Fruit fly (Drosophila melanogaster) whole organism, embryonic: Measurements from ENCODE around the gene CG34276.

Source experiments
- Aef1 ChIP-seq: fragments of 200-800 bp; sonication (Bioruptor generic); IDR thresholded peaks from 3 replicates; pipeline ENCODE4 v1.3.6; 2022; ENCODE audit warnings: missing biosample characterization, missing genetic modification characterization
- B-H1 ChIP-seq: fragments of 200-800 bp; sonication (Bioruptor generic); IDR thresholded peaks from 3 replicates; pipeline ENCODE4 v1.3.6; 2022; ENCODE audit warnings: missing biosample characterization, missing genetic modification characterization
- BEAF-32 ChIP-seq: fragments of 200-800 bp; sonication (Bioruptor generic); optimal IDR thresholded peaks from 3 replicates; lab custom pipeline; 2017; ENCODE audit warnings: missing biosample characterization, missing genetic modification characterization, mild to moderate bottlenecking, moderate library complexity, missing genetic modification reagents
- Bteb2 ChIP-seq: fragments of 200-800 bp; sonication (Bioruptor generic); optimal IDR thresholded peaks from 2 replicates; lab custom pipeline; 2016; ENCODE audit warnings: missing biosample characterization, missing genetic modification characterization
- CG1024 ChIP-seq: fragments of 200-800 bp; sonication (Bioruptor generic); IDR thresholded peaks from 2 replicates; pipeline ENCODE4 v1.3.6; 2022; ENCODE audit warnings: missing biosample characterization, missing genetic modification characterization
- CG10462 ChIP-seq: fragments of 200-800 bp; sonication (Bioruptor generic); optimal IDR thresholded peaks from 2 replicates; lab custom pipeline; 2016; ENCODE audit warnings: missing biosample characterization, missing genetic modification characterization
- CG12299 ChIP-seq: fragments of 200-800 bp; sonication (Bioruptor generic); optimal IDR thresholded peaks from 2 replicates; lab custom pipeline; 2018; ENCODE audit warnings: missing biosample characterization, mild to moderate bottlenecking, missing genetic modification characterization
- CG14050 ChIP-seq: fragments of 200-800 bp; sonication (Bioruptor generic); IDR thresholded peaks from 3 replicates; pipeline ENCODE4 v1.3.6; 2022; ENCODE audit warnings: missing biosample characterization, missing genetic modification characterization
- CG14860 ChIP-seq: fragments of 200-800 bp; sonication (Bioruptor generic); IDR thresholded peaks from 3 replicates; pipeline ENCODE4 v1.3.6; 2022; ENCODE audit warnings: missing biosample characterization, missing genetic modification characterization; ENCODE audit not compliant: partially characterized antibody
- CG1602 ChIP-seq: fragments of 200-800 bp; sonication (Bioruptor generic); optimal IDR thresholded peaks from 3 replicates; lab custom pipeline; 2016; ENCODE audit warnings: missing biosample characterization, missing genetic modification characterization
- CG17829 ChIP-seq: fragments of 200-800 bp; optimal IDR thresholded peaks from 2 replicates; lab custom pipeline; 2019; ENCODE audit warnings: missing biosample characterization, mild to moderate bottlenecking, missing genetic modification characterization, moderate library complexity
- CG18764 ChIP-seq: fragments of 200-800 bp; sonication (Bioruptor generic); optimal IDR thresholded peaks from 3 replicates; lab custom pipeline; 2016; ENCODE audit warnings: missing biosample characterization, missing genetic modification characterization
- CG2120 ChIP-seq: fragments of 200-800 bp; sonication (Bioruptor generic); optimal IDR thresholded peaks from 3 replicates; lab custom pipeline; 2016; ENCODE audit warnings: missing biosample characterization, missing genetic modification characterization
- CG33213 ChIP-seq: fragments of 200-800 bp; sonication (Bioruptor generic); optimal IDR thresholded peaks from 3 replicates; lab custom pipeline; 2016; ENCODE audit warnings: missing biosample characterization, missing genetic modification characterization
- CG4854 ChIP-seq: fragments of 200-800 bp; sonication (Bioruptor generic); optimal IDR thresholded peaks from 2 replicates; lab custom pipeline; 2016; ENCODE audit warnings: missing biosample characterization, missing genetic modification characterization, inconsistent platforms
- CG6765 ChIP-seq: fragments of 200-800 bp; sonication (Bioruptor generic); optimal IDR thresholded peaks from 3 replicates; lab custom pipeline; 2017; ENCODE audit warnings: missing biosample characterization, mild to moderate bottlenecking, missing genetic modification characterization
- CG8944 ChIP-seq: fragments of 200-800 bp; sonication (Bioruptor generic); optimal IDR thresholded peaks from 3 replicates; lab custom pipeline; 2016; ENCODE audit warnings: missing biosample characterization, missing genetic modification characterization
- CG9727 ChIP-seq: fragments of 200-800 bp; sonication (Bioruptor generic); optimal IDR thresholded peaks from 3 replicates; lab custom pipeline; 2017; ENCODE audit warnings: missing biosample characterization, mild to moderate bottlenecking, missing genetic modification characterization
- Dad ChIP-seq: fragments of 200-800 bp; sonication (Bioruptor generic); optimal IDR thresholded peaks from 3 replicates; lab custom pipeline; 2016; ENCODE audit warnings: missing biosample characterization, missing genetic modification characterization
- Deaf1 ChIP-seq: fragments of 200-800 bp; optimal IDR thresholded peaks from 3 replicates; lab custom pipeline; 2019; ENCODE audit warnings: missing biosample characterization, mild to moderate bottlenecking, missing genetic modification characterization, moderate library complexity
- Dip3 ChIP-seq: fragments of 200-800 bp; sonication (Bioruptor generic); optimal IDR thresholded peaks from 3 replicates; lab custom pipeline; 2016; ENCODE audit warnings: missing biosample characterization, missing genetic modification characterization
- Eip74EF ChIP-seq, 2 experiments: fragments of 200-800 bp in 1 of 2; fragments of >200 bp in 1 of 2; sonication (Bioruptor generic) in 1 of 2; optimal IDR thresholded peaks; 2 replicates each; lab custom pipeline; 2017 to 2019; ENCODE audit warnings: missing biosample characterization in 2 of 2, missing genetic modification characterization in 2 of 2, mild to moderate bottlenecking in 1 of 2, moderate library complexity in 1 of 2
- Fer2 ChIP-seq: fragments of 200-800 bp; sonication (Bioruptor generic); optimal IDR thresholded peaks from 2 replicates; lab custom pipeline; 2018; ENCODE audit warnings: missing biosample characterization, mild to moderate bottlenecking, missing genetic modification characterization, moderate library complexity
- Gsc ChIP-seq: fragments of 200-800 bp; sonication (Bioruptor generic); IDR thresholded peaks from 2 replicates; pipeline ENCODE4 v1.3.6; 2022; ENCODE audit warnings: missing biosample characterization, missing genetic modification characterization
- HHEX ChIP-seq: fragments of 200-800 bp; sonication (Bioruptor generic); optimal IDR thresholded peaks from 3 replicates; lab custom pipeline; 2017; ENCODE audit warnings: missing biosample characterization, mild to moderate bottlenecking, missing genetic modification characterization, missing genetic modification reagents
- MTF-1 ChIP-seq: fragments of 200-800 bp; sonication (Bioruptor generic); optimal IDR thresholded peaks from 2 replicates; lab custom pipeline; 2018; ENCODE audit warnings: missing biosample characterization, mild to moderate bottlenecking, missing genetic modification characterization, borderline replicate concordance
- NfI ChIP-seq: fragments of 200-800 bp; sonication (Bioruptor generic); optimal IDR thresholded peaks from 3 replicates; lab custom pipeline; 2018; ENCODE audit warnings: missing biosample characterization, mild to moderate bottlenecking, missing genetic modification characterization, moderate library complexity
- Oli ChIP-seq: fragments of 200-800 bp; sonication (Bioruptor generic); optimal IDR thresholded peaks from 2 replicates; lab custom pipeline; 2018; ENCODE audit warnings: missing biosample characterization, mild to moderate bottlenecking, missing genetic modification characterization, moderate library complexity
- Sry-δ ChIP-seq: fragments of 200-800 bp; sonication (Bioruptor generic); optimal IDR thresholded peaks from 2 replicates; lab custom pipeline; 2016; ENCODE audit warnings: missing biosample characterization, missing genetic modification characterization
- Ssrp ChIP-seq: fragments of 200-800 bp; sonication (Bioruptor generic); optimal IDR thresholded peaks from 2 replicates; lab custom pipeline; 2018; ENCODE audit warnings: missing biosample characterization, mild to moderate bottlenecking, missing genetic modification characterization, moderate library complexity
- Usf ChIP-seq: fragments of 200-800 bp; sonication (Bioruptor generic); optimal IDR thresholded peaks from 2 replicates; lab custom pipeline; 2017; ENCODE audit warnings: missing genotype, missing biosample characterization, missing genetic modification characterization
- abd-A ChIP-seq: fragments of 200-800 bp; sonication (Bioruptor generic); optimal IDR thresholded peaks from 3 replicates; lab custom pipeline; 2019; ENCODE audit warnings: missing biosample characterization, mild to moderate bottlenecking, missing genetic modification characterization, moderate library complexity
- ara ChIP-seq: fragments of 200-800 bp; sonication (Bioruptor generic); IDR thresholded peaks from 2 replicates; pipeline ENCODE4 v1.3.6; 2022; ENCODE audit warnings: missing biosample characterization, missing genetic modification characterization
- cad ChIP-seq: fragments of >200 bp; optimal IDR thresholded peaks from 2 replicates; lab custom pipeline; 2017; ENCODE audit warnings: missing biosample characterization, missing genetic modification characterization
- chinmo ChIP-seq: fragments of 200-800 bp; sonication (Bioruptor generic); IDR thresholded peaks from 4 replicates; pipeline ENCODE4 v1.3.6; 2022; ENCODE audit warnings: missing biosample characterization, missing genetic modification characterization; ENCODE audit not compliant: partially characterized antibody
- crp ChIP-seq, 2 experiments: fragments of 200-800 bp; sonication (Bioruptor generic); optimal IDR thresholded peaks; 2 replicates in 1 of 2; 3 replicates in 1 of 2; lab custom pipeline; 2017; ENCODE audit warnings: missing biosample characterization in 2 of 2, missing genetic modification characterization in 2 of 2, mild to moderate bottlenecking in 1 of 2, moderate library complexity in 1 of 2
- dmrt99B ChIP-seq: fragments of 200-800 bp; sonication (Bioruptor generic); optimal IDR thresholded peaks from 2 replicates; lab custom pipeline; 2018; ENCODE audit warnings: missing biosample characterization, mild to moderate bottlenecking, missing genetic modification characterization, moderate library complexity
- fu2 ChIP-seq: fragments of 200-800 bp; sonication (Bioruptor generic); optimal IDR thresholded peaks from 2 replicates; lab custom pipeline; 2016; ENCODE audit warnings: missing biosample characterization, missing genetic modification characterization
- gcm ChIP-seq: fragments of 200-800 bp; sonication (Bioruptor generic); optimal IDR thresholded peaks from 2 replicates; lab custom pipeline; 2019; ENCODE audit warnings: missing biosample characterization, mild to moderate bottlenecking, missing genetic modification characterization, moderate library complexity
- gem ChIP-seq: fragments of 200-800 bp; sonication (Bioruptor generic); optimal IDR thresholded peaks from 2 replicates; lab custom pipeline; 2019; ENCODE audit warnings: missing biosample characterization, mild to moderate bottlenecking, missing genetic modification characterization, moderate library complexity
- knrl ChIP-seq: fragments of 200-800 bp; sonication (Bioruptor generic); IDR thresholded peaks from 3 replicates; pipeline ENCODE4 v1.3.6; 2022; ENCODE audit warnings: missing biosample characterization, missing genetic modification characterization; ENCODE audit not compliant: partially characterized antibody
- nerfin-1 ChIP-seq: fragments of 200-800 bp; sonication (Bioruptor generic); optimal IDR thresholded peaks from 3 replicates; lab custom pipeline; 2019; ENCODE audit warnings: missing biosample characterization, mild to moderate bottlenecking, missing genetic modification characterization, moderate library complexity
- prd ChIP-seq, 3 experiments: fragments of >200 bp in 2 of 3; fragments of 200-800 bp in 1 of 3; sonication (Bioruptor generic) in 1 of 3; optimal IDR thresholded peaks in 2 of 3; IDR thresholded peaks in 1 of 3; 2 replicates in 2 of 3; 3 replicates in 1 of 3; pipeline versions ENCODE4 v1.3.6 to Lab custom; 2017 to 2022; ENCODE audit warnings: missing biosample characterization in 1 of 3, missing genetic modification characterization in 1 of 3
- pum ChIP-seq: fragments of 200-800 bp; sonication (Bioruptor generic); optimal IDR thresholded peaks from 2 replicates; lab custom pipeline; 2016; ENCODE audit warnings: missing biosample characterization, missing genetic modification characterization
- salm ChIP-seq: fragments of 200-800 bp; sonication (Bioruptor generic); optimal IDR thresholded peaks from 2 replicates; lab custom pipeline; 2018; ENCODE audit warnings: missing biosample characterization, mild to moderate bottlenecking, missing genetic modification characterization
- seq ChIP-seq: fragments of 200-800 bp; sonication (Bioruptor generic); IDR thresholded peaks from 2 replicates; pipeline ENCODE4 v1.3.6; 2022; ENCODE audit warnings: missing biosample characterization, missing genetic modification characterization
- sisA ChIP-seq: fragments of 200-800 bp; sonication (Bioruptor generic); IDR thresholded peaks from 2 replicates; pipeline ENCODE4 v1.3.6; 2022; ENCODE audit warnings: missing biosample characterization, missing genetic modification characterization
- sug ChIP-seq: fragments of 200-800 bp; optimal IDR thresholded peaks from 2 replicates; lab custom pipeline; 2019; ENCODE audit warnings: missing biosample characterization, mild to moderate bottlenecking, missing genetic modification characterization, moderate library complexity
- tgo ChIP-seq: fragments of 200-800 bp; sonication (Bioruptor generic); IDR thresholded peaks from 3 replicates; pipeline ENCODE4 v1.3.6; 2022; ENCODE audit warnings: missing biosample characterization, missing genetic modification characterization
- zen ChIP-seq: fragments of 200-800 bp; sonication (Bioruptor generic); optimal IDR thresholded peaks from 3 replicates; lab custom pipeline; 2018; ENCODE audit warnings: missing biosample characterization, mild to moderate bottlenecking, missing genetic modification characterization, moderate library complexity

The CG34276 gene

dm6 chr3R:15974235-15974634 lies 48.8 kb downstream of the CG34276 start (continued):
- TF ChIP-seq Eip74EF (GFP tag; optimal IDR thresholded peaks at IDR 0.05; lab: Kevin White, UChicago) (peak in 1 of 2 experiments; percentile 67), HHEX (GFP tag; lab: Kevin White, UChicago) (peak; percentile 78), Dip3 (GFP tag; lab: Kevin White, UChicago) (peak; percentile 58), salm (tag; lab: Kevin White, UChicago) (peak; percentile 76), Bteb2 (GFP tag; lab: Kevin White, UChicago) (peak; percentile 75), NfI (GFP tag; lab: Kevin White, UChicago) (peak; percentile 79), Sry-δ (peak; percentile 25), BEAF-32 (no peak), CG2120 (GFP tag; lab: Kevin White, UChicago) (peak; percentile 83), B-H1 (no peak), CG8944 (GFP tag; lab: Kevin White, UChicago) (peak; percentile 80), Deaf1 (tag; lab: Kevin White, UChicago) (peak; percentile 45), Oli (tag; lab: Kevin White, UChicago) (peak; percentile 88), sisA (GFP tag; lab: Robert Waterston, UW) (no peak), tgo (GFP tag; lab: Robert Waterston, UW) (no peak), pum (GFP tag; lab: Kevin White, UChicago) (peak; percentile 77), cad (no peak), CG4854 (GFP tag; lab: Kevin White, UChicago) (peak; percentile 58), CG1602 (GFP tag; lab: Kevin White, UChicago) (peak; percentile 68), Fer2 (tag; lab: Kevin White, UChicago) (peak; percentile 32), seq (GFP tag; lab: Robert Waterston, UW) (no peak), CG17829 (tag; lab: Kevin White, UChicago) (peak; percentile 80), Usf (peak; percentile 28), Gsc (GFP tag; lab: Robert Waterston, UW) (no peak), fu2 (GFP tag; lab: Kevin White, UChicago) (peak; percentile 64), sug (tag; lab: Kevin White, UChicago) (peak; percentile 61), CG10462 (GFP tag; lab: Kevin White, UChicago) (peak; percentile 66), CG33213 (GFP tag; lab: Kevin White, UChicago) (peak; percentile 73), CG9727 (peak; percentile 74), nerfin-1 (tag; lab: Kevin White, UChicago) (peak; percentile 76), dmrt99B (peak; percentile 93), chinmo (GFP tag; lab: Robert Waterston, UW) (no peak), CG14860 (GFP tag; lab: Robert Waterston, UW) (no peak), CG1024 (GFP tag; lab: Robert Waterston, UW) (no peak), zen (tag; lab: Kevin White, UChicago) (peak; percentile 64), knrl (no peak), prd (optimal IDR thresholded peaks at IDR 0.05; lab: Kevin White, UChicago) (no peak), prd (GFP tag; IDR thresholded peaks at IDR 0.05; lab: Robert Waterston, UW) (no peak), CG6765 (GFP tag; lab: Kevin White, UChicago) (peak; percentile 50), Ssrp (tag; lab: Kevin White, UChicago) (peak; percentile 85), gcm (GFP tag; lab: Kevin White, UChicago) (peak; percentile 68), CG18764 (GFP tag; lab: Kevin White, UChicago) (peak; percentile 58), Aef1 (GFP tag; lab: Robert Waterston, UW) (no peak), Dad (GFP tag; lab: Kevin White, UChicago) (peak; percentile 80), abd-A (no peak), CG14050 (GFP tag; lab: Robert Waterston, UW) (no peak), gem (tag; lab: Kevin White, UChicago) (peak; percentile 91), ara (GFP tag; lab: Robert Waterston, UW) (no peak), MTF-1 (GFP tag; lab: Kevin White, UChicago) (peak; percentile 4), CG12299 (tag; lab: Kevin White, UChicago) (peak; percentile 67), crp (GFP tag; optimal IDR thresholded peaks at IDR 0.05; lab: Kevin White, UChicago) (peak in 1 of 2 experiments; percentile 21)
